Worm (Caenorhabditis elegans) whole organism, dauer: ENCODE measurements around the gene cutl-19.

Experiments used
- unc-62 ChIP-seq: sonication (generic microtip); optimal IDR thresholded peaks from 2 replicates; lab custom pipeline; 2017; ENCODE audit warnings: missing biosample characterization, missing genetic modification reagents, missing genetic modification characterization

Gene cutl-19

ce11 chrIII:5217511-5217910, at the start of gene cutl-19:
cutl-19 (minus strand) TSS chrIII:5217611.
- no peak for TF ChIP-seq unc-62 (GFP tag; lab: Kevin White, UChicago)

- TF ChIP-seq unc-62 (GFP tag; lab: Kevin White, UChicago): no peak
Measured at ce11 chrIII:5264813-5265212, 47.4 kb upstream of the cutl-19 start, which contains the start of gene gro-1. gro-1 (plus strand) TSS chrIII:5265113.

DNA sequence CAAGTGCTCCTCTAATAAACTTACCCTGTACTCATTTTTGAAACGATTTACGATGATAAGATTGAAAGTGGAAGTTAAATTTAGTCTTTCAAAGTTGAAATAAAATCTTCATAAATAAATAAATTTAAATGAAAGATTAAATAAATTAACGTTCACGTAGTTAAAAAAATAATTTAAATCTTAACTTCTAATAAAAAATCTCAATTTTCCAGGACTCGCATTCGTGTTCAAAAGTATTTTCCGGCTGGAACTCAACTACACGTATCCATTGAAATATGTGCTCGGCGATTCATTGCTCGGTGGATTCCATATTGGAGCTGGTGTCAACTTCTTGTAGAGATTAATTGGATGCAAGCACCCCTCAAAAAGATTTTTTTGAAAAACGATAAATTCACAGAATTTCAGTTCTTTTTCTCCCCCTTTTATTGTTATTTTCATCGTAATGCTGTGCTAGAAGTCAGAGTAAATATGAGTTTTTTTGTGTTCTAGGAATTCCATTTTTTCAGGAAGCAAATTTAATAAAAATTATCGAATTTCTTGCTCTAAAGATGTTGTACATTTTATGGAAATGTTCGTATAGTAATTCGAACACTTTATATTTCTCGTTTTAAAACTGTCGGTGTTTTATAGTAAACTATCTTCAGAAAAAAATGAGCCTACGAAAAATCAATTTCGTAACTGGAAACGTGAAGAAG, 46.0 kb upstream of the cutl-19 start, which contains the start of the genes C34E10.9 and hap-1:
C34E10.9 (minus strand) TSS at position 101 of the 695 bp plus-strand sequence.
hap-1 (plus strand) TSS at position 645 of the 695 bp plus-strand sequence.
- no peak for TF ChIP-seq unc-62 (GFP tag; lab: Kevin White, UChicago)

DNA sequence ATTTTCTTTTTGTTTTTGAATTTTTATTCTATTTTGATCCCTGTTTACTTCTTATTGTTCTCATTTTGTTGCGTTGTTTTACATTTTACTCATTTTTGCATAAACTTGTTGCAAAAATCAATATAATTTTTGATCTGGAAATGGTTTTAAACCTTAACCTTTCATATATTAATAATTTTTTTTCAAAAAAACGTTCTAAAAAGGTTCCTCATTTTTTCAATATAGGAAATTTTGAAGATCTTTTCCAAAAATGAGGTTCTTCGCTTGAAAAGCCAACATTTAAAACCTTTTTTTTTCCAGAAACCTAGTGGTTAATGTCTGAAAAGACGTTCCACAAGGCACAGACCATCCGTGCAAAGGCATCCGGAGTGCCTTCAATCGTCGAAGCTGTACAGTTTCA, 43.0 kb upstream of the cutl-19 start, which contains the start of gene gop-3:
gop-3 (plus strand) TSS at position 301 of the 400 bp plus-strand sequence.
- no peak for TF ChIP-seq unc-62 (GFP tag; lab: Kevin White, UChicago)

DNA sequence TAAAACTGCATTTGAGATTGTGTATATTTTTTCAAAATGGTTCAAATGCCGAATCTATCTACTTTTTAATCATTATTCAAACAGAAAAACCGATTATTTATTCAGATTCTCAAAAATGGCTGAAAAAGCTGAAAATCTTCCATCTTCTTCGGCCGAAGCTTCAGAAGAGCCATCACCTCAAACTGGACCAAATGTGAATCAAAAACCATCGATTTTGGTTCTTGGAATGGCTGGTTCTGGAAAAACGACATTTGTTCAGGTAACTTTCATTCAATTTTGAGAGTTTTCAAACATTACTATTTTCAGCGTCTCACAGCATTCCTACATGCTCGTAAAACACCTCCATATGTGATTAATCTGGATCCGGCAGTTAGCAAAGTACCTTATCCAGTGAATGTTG, 41.5 kb upstream of the cutl-19 start, which contains the start of gene gop-2:
gop-2 (plus strand) TSS at position 106 of the 400 bp plus-strand sequence.
- no peak for TF ChIP-seq unc-62 (GFP tag; lab: Kevin White, UChicago)

DNA sequence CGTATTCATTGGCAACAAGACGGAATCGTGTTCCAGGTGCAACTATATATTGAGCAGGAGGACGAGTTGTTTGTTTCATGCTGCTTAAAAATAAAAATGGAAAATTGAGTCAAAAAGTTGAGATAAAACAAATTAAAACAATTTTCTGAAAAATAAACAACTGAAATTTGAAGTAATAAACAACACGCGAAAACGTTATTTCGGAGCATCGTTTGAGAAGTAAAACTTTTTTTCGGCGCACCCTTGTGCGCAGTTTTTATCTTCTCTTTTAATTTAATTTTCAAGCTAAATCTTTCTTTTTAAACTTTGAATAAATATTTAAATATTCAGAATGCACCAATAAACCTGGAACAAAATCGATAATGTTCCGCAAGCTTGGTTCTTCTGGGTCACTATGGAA, 36.7 kb upstream of the cutl-19 start, which contains the start of the genes sumv-1 and gop-1:
sumv-1 (minus strand) TSS at position 80 of the 400 bp plus-strand sequence.
gop-1 (plus strand) TSS at position 331 of the 400 bp plus-strand sequence.
- no peak for TF ChIP-seq unc-62 (GFP tag; lab: Kevin White, UChicago)

DNA sequence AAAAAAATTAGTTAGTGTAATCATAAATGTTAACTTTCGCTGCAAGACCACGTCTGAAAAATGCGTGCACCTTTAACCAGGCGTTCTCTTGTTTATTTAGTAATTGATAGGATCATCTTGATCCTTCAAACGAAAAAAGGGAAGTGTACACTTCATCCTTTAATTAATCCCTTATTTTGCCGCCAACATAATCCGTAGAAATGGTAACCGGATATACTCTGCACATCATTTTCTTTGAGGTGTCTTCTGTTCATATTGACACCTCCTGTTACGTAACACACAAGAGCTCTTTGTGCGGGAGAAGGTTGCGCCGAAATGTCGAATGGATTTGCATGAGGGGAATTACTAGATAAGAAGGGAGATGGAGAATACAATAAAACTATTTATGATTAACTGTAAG, 31.3 kb upstream of the cutl-19 start:
- TF ChIP-seq unc-62 (GFP tag; lab: Kevin White, UChicago): no peak

- no peak for TF ChIP-seq unc-62 (GFP tag; lab: Kevin White, UChicago)
Measured at ce11 chrIII:5245067-5245466, 27.7 kb upstream of the cutl-19 start.

DNA sequence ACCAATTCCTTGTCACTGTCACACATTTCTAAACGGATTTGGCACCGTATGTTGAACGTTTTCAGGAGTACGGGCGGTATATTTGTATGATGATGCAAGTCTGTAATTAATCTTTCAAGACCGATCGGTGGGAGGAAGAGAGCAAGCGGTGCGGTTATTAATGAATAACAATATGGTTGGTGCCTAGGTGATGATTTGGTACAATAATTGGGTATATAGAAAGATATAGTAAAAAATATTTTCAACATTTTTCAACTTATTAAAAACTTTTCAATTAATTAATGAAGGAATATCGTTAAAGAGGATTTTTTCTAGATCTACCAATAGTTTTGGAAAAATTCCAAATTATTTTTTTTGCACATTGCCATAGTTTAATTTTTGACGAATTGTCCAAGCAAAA, 27.1 kb upstream of the cutl-19 start, which contains the start of gene cnd-1:
cnd-1 (minus strand) TSS at position 101 of the 400 bp plus-strand sequence.
- no peak for TF ChIP-seq unc-62 (GFP tag; lab: Kevin White, UChicago)

ce11 chrIII:5241854-5242253, 24.4 kb upstream of the cutl-19 start:
- TF ChIP-seq unc-62 (GFP tag; lab: Kevin White, UChicago): no peak

DNA sequence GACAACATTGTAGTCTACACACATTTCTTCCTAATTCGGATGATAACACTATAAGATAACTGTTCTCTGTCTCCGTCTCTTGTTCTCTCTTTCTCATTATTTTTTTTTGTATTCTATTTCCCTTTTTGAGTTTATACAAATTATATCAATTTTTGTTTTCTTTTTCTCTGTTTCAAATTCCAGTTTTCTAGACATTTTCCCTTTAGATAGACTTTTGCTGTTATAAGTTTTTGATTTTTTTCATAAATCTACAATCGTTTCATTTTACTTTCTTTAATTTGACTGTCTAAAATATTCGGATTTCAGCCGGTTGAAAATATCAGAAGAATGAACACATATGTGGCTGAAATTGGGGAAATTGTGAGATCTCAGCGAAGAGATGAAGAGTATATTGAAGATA, 18.7 kb upstream of the cutl-19 start, which contains the start of gene prx-10:
prx-10 (plus strand) TSS at position 301 of the 400 bp plus-strand sequence.
- TF ChIP-seq unc-62 (GFP tag; lab: Kevin White, UChicago): no peak

ce11 chrIII:5234312-5234711, 16.9 kb upstream of the cutl-19 start, which contains the start of gene mrps-26:
mrps-26 (plus strand) TSS chrIII:5234612.
- no peak for TF ChIP-seq unc-62 (GFP tag; lab: Kevin White, UChicago)

DNA sequence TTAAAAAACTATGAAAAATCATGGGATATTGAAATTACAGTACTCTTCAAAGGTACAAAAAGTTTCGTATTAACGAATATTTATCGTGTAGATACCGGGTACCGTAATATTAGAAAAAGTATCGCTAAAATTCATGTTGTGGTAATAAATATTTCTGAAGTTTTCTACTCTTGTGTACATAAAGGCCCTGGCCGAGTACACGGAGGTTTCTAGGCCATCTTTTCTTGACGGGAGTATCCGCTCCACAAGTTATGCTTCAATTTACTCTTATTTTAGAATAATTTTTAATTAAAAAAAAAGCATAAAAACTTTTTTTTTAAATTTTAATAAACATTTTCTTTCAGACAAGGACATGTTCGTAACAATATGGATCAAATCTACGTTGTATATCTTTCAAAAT, 15.7 kb upstream of the cutl-19 start:
- no peak for TF ChIP-seq unc-62 (GFP tag; lab: Kevin White, UChicago)

DNA sequence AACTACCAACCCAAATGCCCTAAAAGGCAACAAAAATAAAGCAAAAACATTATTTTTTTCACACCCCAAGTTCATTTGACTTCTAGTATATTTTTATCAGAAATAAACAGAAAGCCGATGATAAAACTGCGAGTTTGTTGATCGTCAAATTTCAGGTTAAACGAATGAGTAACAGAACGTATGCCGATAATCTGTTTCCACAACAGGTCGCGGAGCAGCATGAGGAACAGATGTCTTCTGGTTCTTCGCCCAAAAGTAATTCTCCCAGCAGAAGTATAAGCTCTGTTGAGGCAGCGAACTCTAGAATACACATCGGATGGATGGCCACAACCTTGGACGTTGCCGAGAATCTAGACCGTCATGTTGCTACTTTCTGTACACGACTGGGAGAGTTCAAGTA, 13.0 kb upstream of the cutl-19 start, which contains the start of gene prmt-5:
prmt-5 (plus strand) TSS at position 141 of the 400 bp plus-strand sequence.
- no peak for TF ChIP-seq unc-62 (GFP tag; lab: Kevin White, UChicago)

DNA sequence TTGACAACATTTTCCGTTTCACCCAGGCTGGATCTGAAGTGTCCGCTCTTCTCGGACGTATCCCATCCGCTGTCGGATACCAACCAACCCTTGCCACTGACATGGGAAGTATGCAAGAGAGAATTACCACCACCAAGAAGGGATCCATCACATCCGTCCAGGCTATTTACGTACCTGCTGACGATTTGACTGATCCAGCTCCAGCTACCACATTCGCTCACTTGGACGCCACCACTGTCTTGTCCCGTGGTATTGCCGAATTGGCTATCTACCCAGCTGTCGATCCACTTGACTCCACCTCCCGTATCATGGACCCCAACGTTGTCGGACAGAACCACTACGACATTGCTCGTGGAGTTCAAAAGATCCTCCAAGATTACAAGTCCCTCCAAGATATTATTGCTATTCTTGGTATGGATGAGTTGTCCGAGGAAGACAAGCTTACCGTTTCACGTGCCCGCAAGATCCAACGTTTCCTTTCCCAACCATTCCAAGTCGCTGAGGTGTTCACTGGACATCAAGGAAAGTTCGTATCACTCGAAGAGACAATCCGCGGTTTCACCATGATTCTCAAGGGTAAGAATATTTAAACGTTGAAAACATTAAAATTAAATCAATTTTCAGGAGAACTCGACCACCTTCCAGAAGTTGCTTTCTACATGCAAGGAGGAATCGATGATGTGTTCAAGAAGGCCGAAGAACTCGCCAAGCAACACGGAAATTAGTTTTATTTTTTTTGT, 12.3 kb upstream of the cutl-19 start:
- no peak for TF ChIP-seq unc-62 (GFP tag; lab: Kevin White, UChicago)

- no peak for TF ChIP-seq unc-62 (GFP tag; lab: Kevin White, UChicago)
Measured at ce11 chrIII:5228839-5229238, 11.4 kb upstream of the cutl-19 start.
